Fruit fly (Drosophila melanogaster): Measurements from ENCODE around the gene Trs20.

DNA sequence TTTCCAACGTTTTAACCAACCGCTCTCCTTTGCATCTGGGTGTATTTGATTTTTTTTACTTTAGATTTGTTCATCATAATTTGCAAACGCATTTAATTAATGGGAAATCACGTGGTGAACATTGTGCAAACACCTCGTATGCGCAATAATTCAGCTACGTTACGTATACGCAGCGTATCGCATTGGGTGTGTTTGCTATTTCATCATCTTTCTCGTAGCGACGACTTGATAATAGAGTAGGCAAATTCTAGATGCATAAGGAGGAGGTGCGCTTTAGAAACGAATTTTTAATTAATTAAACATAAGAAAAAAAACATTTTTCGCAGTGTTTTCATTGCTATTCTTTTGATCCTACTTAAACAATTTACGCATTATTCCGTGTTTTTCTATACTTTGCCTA is 22.2 kb upstream of the Trs20 start:
- no peak for TF ChIP-seq rn (GFP tag; IDR thresholded peaks at IDR 0.05)
- TF ChIP-seq CG32121 (GFP tag; IDR thresholded peaks at IDR 0.05) = no peak
- no peak for TF ChIP-seq Ets98B (GFP tag; IDR thresholded peaks at IDR 0.05)
- TF ChIP-seq CG17806 (tag; optimal IDR thresholded peaks at IDR 0.05) = no peak

All from whole organism, pupa.